Worm (Caenorhabditis elegans): ENCODE results near the gene atrn-1.

atrn-1 gene

ce11 chrX:14711168-14711629, at the start of gene atrn-1:
Gene atrn-1, plus strand, starts transcription at chrX:14711579.
- TF ChIP-seq flt-1 (GFP tag; IDR thresholded peaks at IDR 0.05) (no peak), T22C8.4 (GFP tag; IDR thresholded peaks at IDR 0.05) (peak; percentile 88), ztf-29 (GFP tag; IDR thresholded peaks at IDR 0.05) (no peak)

- TF ChIP-seq cog-1 (tag; optimal IDR thresholded peaks at IDR 0.05) (no peak), tab-1 (GFP tag; IDR thresholded peaks at IDR 0.05) (no peak), klf-2 (GFP tag; conservative IDR thresholded peaks at IDR 0.05) (no peak), med-1 (GFP tag; optimal IDR thresholded peaks at IDR 0.05; ENCODE audit: insufficient read depth) (no peak), T22C8.4 (GFP tag; IDR thresholded peaks at IDR 0.05) (no peak), ref-1 (GFP tag; conservative IDR thresholded peaks at IDR 0.05) (no peak), ztf-23 (GFP tag; IDR thresholded peaks at IDR 0.05) (no peak), flt-1 (GFP tag; IDR thresholded peaks at IDR 0.05) (no peak), ztf-29 (GFP tag; IDR thresholded peaks at IDR 0.05) (no peak)
Measured at ce11 chrX:14661918-14662317, 49.5 kb upstream of the atrn-1 start.

DNA sequence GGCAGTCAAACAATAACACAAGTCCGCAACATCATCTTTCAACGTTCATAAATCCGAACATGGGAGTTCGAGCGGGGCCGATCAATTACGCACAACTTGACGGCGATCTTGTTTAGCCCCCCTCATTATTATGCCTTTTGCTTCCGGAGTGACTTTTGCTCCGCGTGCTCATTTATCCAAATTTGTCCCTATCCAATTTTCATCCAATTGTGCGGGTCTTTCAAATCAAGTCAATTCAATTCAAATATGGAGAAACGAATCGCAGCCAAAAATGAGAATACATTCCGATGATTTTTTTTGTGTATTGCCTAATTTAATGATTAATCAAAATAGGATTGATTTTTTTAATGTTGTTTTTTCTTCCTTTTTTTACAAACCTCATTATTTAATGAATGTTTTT, 48.9 kb upstream of the atrn-1 start:
- no peak for TF ChIP-seq med-1 (GFP tag; optimal IDR thresholded peaks at IDR 0.05; ENCODE audit: insufficient read depth)
- TF ChIP-seq ztf-29 (GFP tag; IDR thresholded peaks at IDR 0.05): no peak
- TF ChIP-seq flt-1 (GFP tag; IDR thresholded peaks at IDR 0.05): no peak
- TF ChIP-seq ref-1 (GFP tag; conservative IDR thresholded peaks at IDR 0.05): no peak
- no peak for TF ChIP-seq ztf-23 (GFP tag; IDR thresholded peaks at IDR 0.05)
- no peak for TF ChIP-seq T22C8.4 (GFP tag; IDR thresholded peaks at IDR 0.05)
- no peak for TF ChIP-seq cog-1 (tag; optimal IDR thresholded peaks at IDR 0.05)

- TF ChIP-seq ztf-23 (GFP tag; IDR thresholded peaks at IDR 0.05) (no peak), cog-1 (tag; optimal IDR thresholded peaks at IDR 0.05) (no peak)
Measured at ce11 chrX:14664028-14664427, 47.4 kb upstream of the atrn-1 start, which contains the start of gene C26G2.2. Gene C26G2.2, plus strand, starts transcription at chrX:14664328.

DNA sequence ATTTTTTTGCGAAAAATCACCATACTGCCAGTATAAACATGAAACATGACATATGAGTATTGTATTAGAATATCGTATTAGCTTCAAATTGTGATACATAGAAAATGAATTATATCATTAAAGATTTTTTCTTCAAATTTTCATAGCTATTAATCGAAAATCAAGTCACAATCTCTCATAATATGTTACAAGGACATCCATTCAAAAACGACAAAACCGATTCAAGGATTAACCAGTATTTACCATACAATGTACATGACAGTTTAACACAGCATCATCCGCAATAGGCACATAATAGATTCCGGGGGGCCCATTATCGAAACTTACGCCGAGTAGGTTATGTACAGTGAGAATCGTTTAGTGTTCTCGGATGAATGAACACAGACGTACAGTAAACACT, 40.1 kb upstream of the atrn-1 start:
- TF ChIP-seq T22C8.4 (GFP tag; IDR thresholded peaks at IDR 0.05) (no peak), med-1 (GFP tag; optimal IDR thresholded peaks at IDR 0.05; ENCODE audit: insufficient read depth) (no peak), klf-2 (GFP tag; conservative IDR thresholded peaks at IDR 0.05) (no peak), ref-1 (GFP tag; conservative IDR thresholded peaks at IDR 0.05) (no peak), ztf-23 (GFP tag; IDR thresholded peaks at IDR 0.05) (no peak), cog-1 (tag; optimal IDR thresholded peaks at IDR 0.05) (no peak), flt-1 (GFP tag; IDR thresholded peaks at IDR 0.05) (no peak), ztf-29 (GFP tag; IDR thresholded peaks at IDR 0.05) (no peak), tab-1 (GFP tag; IDR thresholded peaks at IDR 0.05) (no peak)

- TF ChIP-seq ztf-29 (GFP tag; IDR thresholded peaks at IDR 0.05) (no peak), ref-1 (GFP tag; conservative IDR thresholded peaks at IDR 0.05) (no peak), cog-1 (tag; optimal IDR thresholded peaks at IDR 0.05) (no peak), klf-2 (GFP tag; conservative IDR thresholded peaks at IDR 0.05) (no peak), tab-1 (GFP tag; IDR thresholded peaks at IDR 0.05) (no peak), T22C8.4 (GFP tag; IDR thresholded peaks at IDR 0.05) (no peak), med-1 (GFP tag; optimal IDR thresholded peaks at IDR 0.05; ENCODE audit: insufficient read depth) (no peak), flt-1 (GFP tag; IDR thresholded peaks at IDR 0.05) (no peak), ztf-23 (GFP tag; IDR thresholded peaks at IDR 0.05) (no peak)
Measured at ce11 chrX:14674028-14674427, 37.4 kb upstream of the atrn-1 start, which contains the start of gene slt-1. Gene slt-1, plus strand, starts transcription at chrX:14674328.

ce11 chrX:14678983-14679382, 32.4 kb upstream of the atrn-1 start:
- TF ChIP-seq T22C8.4 (GFP tag; IDR thresholded peaks at IDR 0.05) (no peak), ztf-23 (GFP tag; IDR thresholded peaks at IDR 0.05) (no peak), ref-1 (GFP tag; conservative IDR thresholded peaks at IDR 0.05) (no peak)

ce11 chrX:14680474-14680873, 30.9 kb upstream of the atrn-1 start:
- TF ChIP-seq ztf-29 (GFP tag; IDR thresholded peaks at IDR 0.05): no peak
- TF ChIP-seq ztf-23 (GFP tag; IDR thresholded peaks at IDR 0.05): no peak
- TF ChIP-seq ref-1 (GFP tag; conservative IDR thresholded peaks at IDR 0.05): no peak
- TF ChIP-seq flt-1 (GFP tag; IDR thresholded peaks at IDR 0.05): no peak
- TF ChIP-seq med-1 (GFP tag; optimal IDR thresholded peaks at IDR 0.05; ENCODE audit: insufficient read depth): no peak
- no peak for TF ChIP-seq T22C8.4 (GFP tag; IDR thresholded peaks at IDR 0.05)
- no peak for TF ChIP-seq klf-2 (GFP tag; conservative IDR thresholded peaks at IDR 0.05)

DNA sequence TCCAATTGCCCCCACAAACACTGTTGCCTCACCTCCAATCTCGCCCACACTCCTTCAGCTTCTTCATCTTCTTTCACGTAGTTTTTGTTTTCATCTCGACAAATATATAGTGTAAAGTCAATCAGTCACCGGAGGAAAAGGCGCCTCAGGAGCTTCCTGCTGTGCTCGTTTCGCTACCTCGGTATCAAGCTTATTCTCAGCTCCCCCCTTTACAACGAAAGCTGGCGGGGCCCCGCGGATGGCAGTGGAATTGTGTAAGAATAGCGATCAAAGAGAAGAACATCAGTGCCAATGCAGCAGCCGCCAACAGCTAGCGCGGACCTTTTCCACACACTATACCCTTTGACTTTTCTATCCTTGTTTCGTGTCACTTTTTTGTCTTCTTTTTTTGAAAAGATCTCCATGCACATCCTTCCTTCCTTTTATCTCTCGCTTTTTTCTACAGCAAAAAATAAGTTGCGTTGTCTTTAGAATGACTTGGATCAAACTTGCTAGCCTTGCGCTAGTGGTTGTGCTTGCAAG, 26.9 kb upstream of the atrn-1 start, which contains the start of gene csq-1:
csq-1 (plus strand) TSS at position 472 of the 522 bp plus-strand sequence.
- TF ChIP-seq cog-1 (tag; optimal IDR thresholded peaks at IDR 0.05) (no peak), flt-1 (GFP tag; IDR thresholded peaks at IDR 0.05) (no peak), ztf-23 (GFP tag; IDR thresholded peaks at IDR 0.05) (no peak), ztf-29 (GFP tag; IDR thresholded peaks at IDR 0.05) (no peak), T22C8.4 (GFP tag; IDR thresholded peaks at IDR 0.05) (no peak), tab-1 (GFP tag; IDR thresholded peaks at IDR 0.05) (no peak), klf-2 (GFP tag; conservative IDR thresholded peaks at IDR 0.05) (no peak), med-1 (GFP tag; optimal IDR thresholded peaks at IDR 0.05; ENCODE audit: insufficient read depth) (no peak), ref-1 (GFP tag; conservative IDR thresholded peaks at IDR 0.05) (no peak)

ce11 chrX:14692905-14693304, 18.5 kb upstream of the atrn-1 start, which contains the start of gene sox-3:
Gene sox-3, minus strand, starts transcription at chrX:14693005.
- TF ChIP-seq cog-1 (tag; optimal IDR thresholded peaks at IDR 0.05) (no peak), T22C8.4 (GFP tag; IDR thresholded peaks at IDR 0.05) (no peak), ref-1 (GFP tag; conservative IDR thresholded peaks at IDR 0.05) (no peak), klf-2 (GFP tag; conservative IDR thresholded peaks at IDR 0.05) (no peak), ztf-23 (GFP tag; IDR thresholded peaks at IDR 0.05) (no peak), tab-1 (GFP tag; IDR thresholded peaks at IDR 0.05) (no peak), med-1 (GFP tag; optimal IDR thresholded peaks at IDR 0.05; ENCODE audit: insufficient read depth) (no peak), flt-1 (GFP tag; IDR thresholded peaks at IDR 0.05) (no peak), ztf-29 (GFP tag; IDR thresholded peaks at IDR 0.05) (no peak)
